Worm (Caenorhabditis elegans): ENCODE measurements around the gene cnx-1.

The cnx-1 gene

DNA sequence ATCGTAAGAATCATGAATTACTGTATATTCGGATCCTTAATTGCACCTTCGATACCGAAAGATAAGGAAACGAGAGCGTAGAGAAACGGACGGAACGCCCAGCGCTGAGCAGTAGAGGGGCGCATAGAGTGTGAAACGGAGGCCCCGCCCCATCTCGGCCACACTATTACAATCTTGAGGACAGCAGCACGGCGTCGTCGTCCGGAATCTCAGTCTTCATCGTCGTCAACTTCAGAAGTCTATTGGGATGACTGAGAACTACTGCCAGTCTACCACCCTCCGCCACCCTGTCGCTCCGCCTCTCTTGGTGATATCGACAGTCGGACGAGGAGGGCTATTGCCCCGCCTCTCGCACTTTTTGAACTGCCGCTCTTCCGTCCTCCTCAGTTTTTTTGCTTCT is 52.2 kb downstream of the cnx-1 start:
- TF ChIP-seq him-1 (tag; optimal IDR thresholded peaks at IDR 0.05) (no peak), W03F9.2 (tag; optimal IDR thresholded peaks at IDR 0.05) (no peak), dao-5 (tag; optimal IDR thresholded peaks at IDR 0.05) (no peak)

All from whole organism, L4/young adult.